Worm (Caenorhabditis elegans): ENCODE results near the gene T22B2.2.

- no peak for TF ChIP-seq pqm-1 (tag; optimal IDR thresholded peaks at IDR 0.05)
- no peak for TF ChIP-seq eor-1 (tag; optimal IDR thresholded peaks at IDR 0.05)
Measured at ce11 chrX:3942267-3942666, 22.1 kb downstream of the T22B2.2 start, which contains the start of gene T19D2.13.
